Worm (Caenorhabditis elegans) whole organism, young adult: ENCODE results near the gene F10E9.4.

Experiments used
- B0035.1 ChIP-seq: sonication (generic microtip); optimal IDR thresholded peaks from 2 replicates; lab custom pipeline; 2016; ENCODE audit warnings: missing genetic modification characterization, mild to moderate bottlenecking, missing compliant biosample characterization, missing genotype, missing genetic modification reagents
- bed-2 ChIP-seq: fragments of 200-800 bp; sonication (Bioruptor generic); IDR thresholded peaks from 2 replicates; pipeline ENCODE4 v1.3.6; 2022; ENCODE audit warnings: missing genetic modification reagents, missing genetic modification characterization, missing compliant biosample characterization
- chd-7 ChIP-seq: sonication (generic microtip); optimal IDR thresholded peaks from 2 replicates; lab custom pipeline; 2016; ENCODE audit warnings: mild to moderate bottlenecking, missing genetic modification characterization, moderate library complexity, missing compliant biosample characterization
- hlh-26 ChIP-seq: fragments of 200-800 bp; sonication (Bioruptor generic); conservative IDR thresholded peaks from 2 replicates; pipeline ENCODE4 v1.3.6; 2022; ENCODE audit warnings: missing genetic modification reagents, missing genetic modification characterization, missing compliant biosample characterization

DNA sequence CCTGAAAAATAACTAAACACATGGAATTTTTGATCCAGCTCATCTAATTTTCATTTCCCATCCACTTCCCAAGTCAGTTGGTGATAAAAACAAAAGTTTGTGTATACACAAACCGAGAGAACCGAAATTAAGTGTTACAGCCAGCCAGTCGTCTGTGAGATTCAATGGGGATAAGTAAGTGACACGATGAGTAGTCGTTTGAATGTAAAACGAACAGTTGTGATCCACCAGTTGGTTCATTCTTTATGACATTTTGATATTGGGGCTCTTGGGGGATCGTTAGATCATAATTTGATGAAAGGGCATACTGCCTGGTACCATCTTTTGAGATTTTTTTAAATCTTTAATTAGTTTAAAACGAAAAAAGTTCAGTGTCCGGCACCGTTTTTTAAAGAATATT lies 21.5 kb upstream of the F10E9.4 start:
- TF ChIP-seq bed-2 (GFP tag; lab: Robert Waterston, UW) (no peak), hlh-26 (GFP tag; lab: Robert Waterston, UW) (no peak), B0035.1 (tag; lab: Kevin White, UChicago) (no peak), chd-7 (tag; lab: Kevin White, UChicago) (no peak)
